Worm (Caenorhabditis elegans) whole organism, mixed stage, embryonic: ENCODE results near the gene W02A2.12.

Experiments
- M03D4.4 ChIP-seq: sonication (generic microtip); optimal IDR thresholded peaks from 2 replicates; lab custom pipeline; 2017; ENCODE audit warnings: mild to moderate bottlenecking, missing genetic modification characterization, missing compliant biosample characterization
- bed-3 ChIP-seq: fragments of 200-800 bp; sonication (Bioruptor generic); optimal IDR thresholded peaks from 3 replicates; lab custom pipeline; 2018; ENCODE audit warnings: mild to moderate bottlenecking, missing genetic modification characterization, moderate library complexity, missing compliant biosample characterization
- blmp-1 ChIP-seq: fragments of 150-350 bp; optimal IDR thresholded peaks from 2 replicates; lab custom pipeline; 2014; ENCODE audit warnings: missing biosample characterization, missing genetic modification characterization
- ceh-39 ChIP-seq: fragments of 150-350 bp; optimal IDR thresholded peaks from 2 replicates; lab custom pipeline; 2014; ENCODE audit warnings: missing biosample characterization, missing genetic modification characterization
- ceh-43 ChIP-seq: fragments of 200-800 bp; sonication (Bioruptor generic); optimal IDR thresholded peaks from 2 replicates; lab custom pipeline; 2018; ENCODE audit warnings: mild to moderate bottlenecking, missing genetic modification characterization, moderate library complexity, missing compliant biosample characterization
- ceh-83 ChIP-seq: fragments of 200-800 bp; sonication (Bioruptor generic); optimal IDR thresholded peaks from 2 replicates; lab custom pipeline; 2018; ENCODE audit warnings: mild to moderate bottlenecking, missing genetic modification characterization, missing compliant biosample characterization
- ces-1 ChIP-seq: fragments of 150-350 bp; optimal IDR thresholded peaks from 2 replicates; lab custom pipeline; 2014; ENCODE audit warnings: missing biosample characterization, missing genetic modification reagents, missing genetic modification characterization
- cnd-1 ChIP-seq: fragments of 200-800 bp; sonication (Bioruptor generic); optimal IDR thresholded peaks from 2 replicates; lab custom pipeline; 2018; ENCODE audit warnings: mild to moderate bottlenecking, missing genetic modification characterization, missing compliant biosample characterization
- drap-1 ChIP-seq: fragments of 200-800 bp; sonication (Bioruptor generic); optimal IDR thresholded peaks from 3 replicates; lab custom pipeline; 2018; ENCODE audit warnings: mild to moderate bottlenecking, missing genetic modification characterization, missing compliant biosample characterization
- elt-1 ChIP-seq: sonication (generic microtip); optimal IDR thresholded peaks from 2 replicates; lab custom pipeline; 2017; ENCODE audit warnings: missing genetic modification characterization, mild to moderate bottlenecking, missing compliant biosample characterization, antibody characterized with exemption, moderate library complexity, borderline replicate concordance; ENCODE audit not compliant: insufficient read depth
- elt-3 ChIP-seq: fragments of 150-350 bp; optimal IDR thresholded peaks from 2 replicates; lab custom pipeline; 2014; ENCODE audit warnings: missing biosample characterization, missing genetic modification characterization
- flh-1 ChIP-seq: fragments of 200-800 bp; sonication (Bioruptor generic); optimal IDR thresholded peaks from 2 replicates; lab custom pipeline; 2018; ENCODE audit warnings: mild to moderate bottlenecking, missing genetic modification characterization, moderate library complexity, missing compliant biosample characterization
- ham-2 ChIP-seq: fragments of 200-800 bp; sonication (Bioruptor generic); optimal IDR thresholded peaks from 2 replicates; lab custom pipeline; 2018; ENCODE audit warnings: mild to moderate bottlenecking, missing genetic modification characterization, missing compliant biosample characterization
- hlh-1 ChIP-seq: fragments of 150-350 bp; optimal IDR thresholded peaks from 2 replicates; lab custom pipeline; 2014; ENCODE audit warnings: missing biosample characterization, missing genetic modification reagents, missing genetic modification characterization
- lin-13 ChIP-seq: fragments of 150-350 bp; optimal IDR thresholded peaks from 2 replicates; lab custom pipeline; 2014; ENCODE audit warnings: missing biosample characterization, missing genetic modification characterization
- lin-32 ChIP-seq: fragments of 200-800 bp; sonication (Bioruptor generic); optimal IDR thresholded peaks from 2 replicates; lab custom pipeline; 2018; ENCODE audit warnings: mild to moderate bottlenecking, missing genetic modification characterization, missing compliant biosample characterization
- lsy-2 ChIP-seq: fragments of 150-350 bp; optimal IDR thresholded peaks from 2 replicates; lab custom pipeline; 2014; ENCODE audit warnings: missing biosample characterization, missing genetic modification characterization
- mab-5 ChIP-seq: fragments of 150-350 bp; optimal IDR thresholded peaks from 2 replicates; lab custom pipeline; 2014; ENCODE audit warnings: missing biosample characterization, missing genetic modification characterization
- mls-2 ChIP-seq: sonication (generic microtip); optimal IDR thresholded peaks from 2 replicates; lab custom pipeline; 2016; ENCODE audit warnings: mild to moderate bottlenecking, missing genetic modification characterization, moderate library complexity, missing compliant biosample characterization
- nhr-12 ChIP-seq: fragments of 150-350 bp; optimal IDR thresholded peaks from 2 replicates; lab custom pipeline; 2014; ENCODE audit warnings: missing biosample characterization, missing genetic modification characterization
- nhr-2 ChIP-seq: fragments of 150-350 bp; optimal IDR thresholded peaks from 2 replicates; lab custom pipeline; 2014; ENCODE audit warnings: missing biosample characterization, missing genetic modification characterization
- nhr-237 ChIP-seq: fragments of 150-350 bp; optimal IDR thresholded peaks from 2 replicates; lab custom pipeline; 2014; ENCODE audit warnings: missing biosample characterization, missing genetic modification characterization
- nhr-28 ChIP-seq: fragments of 150-350 bp; optimal IDR thresholded peaks from 2 replicates; lab custom pipeline; 2014; ENCODE audit warnings: missing biosample characterization, missing genetic modification characterization
- nhr-76 ChIP-seq: sonication (generic microtip); optimal IDR thresholded peaks from 2 replicates; lab custom pipeline; 2017; ENCODE audit warnings: missing biosample characterization, missing genetic modification characterization
- pha-4 ChIP-seq: fragments of 150-350 bp; optimal IDR thresholded peaks from 2 replicates; lab custom pipeline; 2018; ENCODE audit warnings: missing biosample characterization, missing genetic modification reagents, missing genetic modification characterization
- sem-2 ChIP-seq: fragments of 200-800 bp; sonication (Bioruptor generic); optimal IDR thresholded peaks from 2 replicates; lab custom pipeline; 2018; ENCODE audit warnings: mild to moderate bottlenecking, missing genetic modification characterization, missing compliant biosample characterization
- sptf-1 ChIP-seq: sonication (generic microtip); optimal IDR thresholded peaks from 2 replicates; lab custom pipeline; 2017; ENCODE audit warnings: mild to moderate bottlenecking, missing genetic modification characterization, moderate library complexity, missing compliant biosample characterization
- tbx-8 ChIP-seq: fragments of 200-800 bp; sonication (Bioruptor generic); optimal IDR thresholded peaks from 2 replicates; lab custom pipeline; 2018; ENCODE audit warnings: mild to moderate bottlenecking, missing genetic modification characterization, moderate library complexity, missing compliant biosample characterization
- unc-120 ChIP-seq: sonication (generic microtip); optimal IDR thresholded peaks from 2 replicates; lab custom pipeline; 2017; ENCODE audit warnings: missing genetic modification characterization, missing compliant biosample characterization; ENCODE audit not compliant: poor library complexity, severe bottlenecking
- unc-62 ChIP-seq: fragments of 150-350 bp; optimal IDR thresholded peaks from 2 replicates; lab custom pipeline; 2014; ENCODE audit warnings: missing biosample characterization, missing genetic modification reagents, missing genetic modification characterization
- zip-8 ChIP-seq: fragments of 150-350 bp; optimal IDR thresholded peaks from 2 replicates; lab custom pipeline; 2014; ENCODE audit warnings: missing biosample characterization, missing genetic modification characterization
- ztf-11 ChIP-seq: fragments of 150-350 bp; optimal IDR thresholded peaks from 2 replicates; lab custom pipeline; 2014; ENCODE audit warnings: missing biosample characterization, missing genetic modification characterization

The W02A2.12 gene

DNA sequence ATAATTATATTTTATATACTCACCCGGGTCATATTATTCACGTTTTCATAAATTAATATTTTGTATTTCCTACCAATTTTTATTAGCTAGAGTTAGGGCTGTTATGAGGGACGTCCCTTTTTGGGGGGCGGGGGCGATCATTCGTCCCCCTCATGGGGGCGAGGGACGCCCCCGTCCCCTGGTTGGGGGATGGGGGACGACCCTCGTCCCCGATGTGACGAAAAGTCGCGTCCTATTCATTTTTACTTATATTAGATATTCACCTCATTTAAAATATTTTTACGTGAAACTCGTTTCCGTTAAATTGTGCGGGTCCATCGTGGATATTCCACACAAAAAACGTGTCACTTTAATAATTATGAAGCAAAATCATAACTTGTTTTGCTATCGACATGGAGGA lies at the start of gene W02A2.12:
TSS of gene W02A2.12 (minus strand) at position 240 of the 400 bp plus-strand sequence.
- TF ChIP-seq mab-5 (tag; lab: Kevin White, UChicago) (no peak), ceh-43 (GFP tag; lab: Kevin White, UChicago) (no peak), ceh-83 (GFP tag; lab: Kevin White, UChicago) (no peak), flh-1 (no peak), lin-13 (tag; lab: Kevin White, UChicago) (no peak), elt-3 (tag; lab: Kevin White, UChicago) (no peak), elt-1 (no peak), cnd-1 (tag; lab: Kevin White, UChicago) (no peak), pha-4 (no peak)

ce11 chrIV:13396375-13396774 lies 47.7 kb upstream of the W02A2.12 start:
- TF ChIP-seq zip-8: no peak
- no peak for TF ChIP-seq M03D4.4 (tag; lab: Kevin White, UChicago)
- no peak for TF ChIP-seq bed-3 (GFP tag; lab: Kevin White, UChicago)
- no peak for TF ChIP-seq ceh-39
- TF ChIP-seq ces-1 (GFP tag; lab: Kevin White, UChicago): no peak
- TF ChIP-seq ceh-83 (GFP tag; lab: Kevin White, UChicago): no peak
- no peak for TF ChIP-seq cnd-1 (tag; lab: Kevin White, UChicago)
- no peak for TF ChIP-seq pha-4
- TF ChIP-seq ham-2 (GFP tag; lab: Kevin White, UChicago): no peak
- TF ChIP-seq lin-13 (tag; lab: Kevin White, UChicago): no peak
- no peak for TF ChIP-seq drap-1 (GFP tag; lab: Kevin White, UChicago)
- TF ChIP-seq nhr-76 (tag; lab: Kevin White, UChicago): no peak
- no peak for TF ChIP-seq mls-2 (tag; lab: Kevin White, UChicago)
- TF ChIP-seq nhr-12 (tag; lab: Kevin White, UChicago): no peak
- no peak for TF ChIP-seq ceh-43 (GFP tag; lab: Kevin White, UChicago)

- TF ChIP-seq ces-1 (GFP tag; lab: Kevin White, UChicago) (peak; percentile 57), unc-62 (GFP tag; lab: Kevin White, UChicago) (peak; percentile 37), ham-2 (GFP tag; lab: Kevin White, UChicago) (peak; percentile 30), hlh-1 (tag; lab: Kevin White, UChicago) (no peak), elt-3 (tag; lab: Kevin White, UChicago) (peak; percentile 35), elt-1 (peak; percentile 60), unc-120 (peak; percentile 62), nhr-237 (tag; lab: Kevin White, UChicago) (peak; percentile 27), nhr-2 (tag; lab: Kevin White, UChicago) (no peak)
Observed at ce11 chrIV:13395255-13395654, 46.6 kb upstream of the W02A2.12 start.

DNA sequence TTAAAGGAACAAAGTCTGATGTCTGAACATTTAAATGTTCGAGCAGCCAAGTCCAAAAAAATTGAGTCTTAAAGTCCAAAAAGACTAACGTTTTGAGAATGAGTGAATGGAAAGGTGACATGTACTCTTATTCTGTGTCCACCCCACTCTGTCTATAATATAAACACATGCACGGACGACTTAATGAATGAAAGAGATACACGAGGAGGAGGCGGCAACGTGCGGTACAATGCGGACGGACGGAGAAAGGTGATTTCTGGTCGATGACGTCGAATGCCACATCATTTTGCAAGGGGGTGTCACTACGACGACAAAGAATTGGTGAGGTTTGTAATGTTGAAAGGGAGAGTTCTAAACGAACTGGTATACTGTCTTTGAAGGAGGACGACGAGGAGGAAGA lies 46.1 kb upstream of the W02A2.12 start:
- TF ChIP-seq nhr-2 (tag; lab: Kevin White, UChicago): peak; percentile 82
- no peak for TF ChIP-seq unc-62 (GFP tag; lab: Kevin White, UChicago)
- no peak for TF ChIP-seq ceh-83 (GFP tag; lab: Kevin White, UChicago)

- TF ChIP-seq mls-2 (tag; lab: Kevin White, UChicago) (no peak), drap-1 (GFP tag; lab: Kevin White, UChicago) (no peak), hlh-1 (tag; lab: Kevin White, UChicago) (no peak), sptf-1 (tag; lab: Kevin White, UChicago) (no peak), tbx-8 (no peak), nhr-28 (tag; lab: Kevin White, UChicago) (no peak)
- TF ChIP-seq, all 35 proteins: peak for 0
Observed at ce11 chrIV:13393246-13393716, 44.6 kb upstream of the W02A2.12 start.

DNA sequence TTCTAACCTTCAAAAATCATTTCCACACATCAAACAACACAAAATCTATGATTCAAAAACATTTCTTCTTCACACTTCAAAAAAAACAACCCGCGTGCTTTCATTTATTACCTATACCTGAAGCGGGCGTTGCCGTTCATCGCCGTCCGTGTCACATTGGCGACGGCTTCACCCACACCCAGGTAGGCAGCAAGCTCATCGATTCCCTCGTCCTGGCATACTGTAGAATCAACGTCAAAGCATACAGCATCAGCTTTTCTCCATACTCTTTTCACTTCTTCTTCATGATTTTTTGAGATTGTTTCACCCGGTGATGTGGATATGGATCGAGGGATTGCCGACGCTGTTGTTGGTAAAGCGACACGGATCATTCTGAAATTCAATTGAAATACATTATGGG lies 43.6 kb upstream of the W02A2.12 start:
- no peak for TF ChIP-seq sptf-1 (tag; lab: Kevin White, UChicago)
- no peak for TF ChIP-seq M03D4.4 (tag; lab: Kevin White, UChicago)
- TF ChIP-seq mls-2 (tag; lab: Kevin White, UChicago): no peak

DNA sequence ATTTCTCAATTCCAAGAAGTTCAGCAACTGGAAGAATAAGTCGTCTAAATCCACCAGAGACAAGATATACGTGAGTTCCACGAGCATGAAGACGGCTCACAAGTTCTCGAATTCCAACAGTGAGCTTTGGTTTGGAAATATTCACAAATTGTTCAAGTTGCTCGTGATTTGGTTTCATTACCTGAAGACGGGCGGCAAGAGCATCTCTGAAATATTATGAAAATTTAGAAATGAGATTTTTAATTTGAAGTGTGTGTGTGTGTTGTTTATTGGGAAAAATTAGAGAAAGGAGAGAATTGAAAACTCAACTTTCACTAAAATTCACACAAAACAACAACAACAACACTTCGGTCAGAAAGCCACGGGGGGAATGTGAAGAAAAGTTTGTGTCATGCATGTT lies 42.1 kb upstream of the W02A2.12 start:
- TF ChIP-seq flh-1 (no peak), blmp-1 (no peak), lin-32 (GFP tag; lab: Kevin White, UChicago) (no peak), ztf-11 (no peak), sem-2 (GFP tag; lab: Kevin White, UChicago) (no peak), nhr-12 (tag; lab: Kevin White, UChicago) (no peak), M03D4.4 (tag; lab: Kevin White, UChicago) (no peak), nhr-237 (tag; lab: Kevin White, UChicago) (no peak), zip-8 (no peak), nhr-28 (tag; lab: Kevin White, UChicago) (no peak), hlh-1 (tag; lab: Kevin White, UChicago) (no peak), lsy-2 (tag; lab: Kevin White, UChicago) (no peak), drap-1 (GFP tag; lab: Kevin White, UChicago) (no peak), ceh-39 (no peak), sptf-1 (tag; lab: Kevin White, UChicago) (no peak), nhr-2 (tag; lab: Kevin White, UChicago) (no peak)
- TF ChIP-seq, all 35 proteins: peak for 0
